Fruit fly (Drosophila melanogaster) whole organism, embryonic: ENCODE results near the gene Dh31.

Source experiments
- Awh ChIP-seq: fragments of 200-800 bp; sonication (Bioruptor generic); IDR thresholded peaks from 2 replicates; pipeline ENCODE4, ENCODE4 v1.3.6; 2022; ENCODE audit warnings: missing biosample characterization, missing genetic modification characterization
- Bdp1 ChIP-seq: fragments of 200-800 bp; sonication (Bioruptor generic); optimal IDR thresholded peaks from 3 replicates; lab custom pipeline; 2016; ENCODE audit warnings: missing biosample characterization, missing genetic modification characterization
- CG10543 ChIP-seq: fragments of 200-800 bp; sonication (Bioruptor generic); optimal IDR thresholded peaks from 3 replicates; lab custom pipeline; 2017; ENCODE audit warnings: missing biosample characterization, mild to moderate bottlenecking, missing genetic modification characterization, moderate library complexity
- CG13894 ChIP-seq: fragments of 200-800 bp; sonication (Bioruptor generic); optimal IDR thresholded peaks from 3 replicates; lab custom pipeline; 2018; ENCODE audit warnings: missing biosample characterization, mild to moderate bottlenecking, missing genetic modification characterization, moderate library complexity
- CG14710 ChIP-seq: fragments of 200-800 bp; sonication (Bioruptor generic); optimal IDR thresholded peaks from 3 replicates; lab custom pipeline; 2019; ENCODE audit warnings: missing biosample characterization, mild to moderate bottlenecking, missing genetic modification characterization, moderate library complexity
- CG16779 ChIP-seq: fragments of 200-800 bp; sonication (Bioruptor generic); IDR thresholded peaks from 2 replicates; pipeline ENCODE4 v1.3.6; 2022; ENCODE audit warnings: missing biosample characterization, missing genetic modification characterization
- CG16863 ChIP-seq: fragments of 200-800 bp; sonication (Bioruptor generic); optimal IDR thresholded peaks from 3 replicates; lab custom pipeline; 2016; ENCODE audit warnings: missing biosample characterization, missing genetic modification characterization
- CG17361 ChIP-seq: fragments of 200-800 bp; sonication (Bioruptor generic); IDR thresholded peaks from 3 replicates; pipeline ENCODE4 v1.3.6; 2022; ENCODE audit warnings: missing biosample characterization, missing genetic modification characterization
- CG18262 ChIP-seq: fragments of 200-800 bp; optimal IDR thresholded peaks from 3 replicates; lab custom pipeline; 2019; ENCODE audit warnings: missing biosample characterization, mild to moderate bottlenecking, missing genetic modification characterization, moderate library complexity
- CG42726 ChIP-seq: fragments of 200-800 bp; sonication (Bioruptor generic); IDR thresholded peaks from 2 replicates; pipeline ENCODE4 v1.3.6; 2022; ENCODE audit warnings: missing biosample characterization, missing genetic modification characterization; ENCODE audit not compliant: partially characterized antibody
- CG6791 ChIP-seq: fragments of 200-800 bp; sonication (Bioruptor generic); IDR thresholded peaks from 3 replicates; pipeline ENCODE4 v1.3.6; 2022; ENCODE audit warnings: missing biosample characterization, missing genetic modification characterization; ENCODE audit not compliant: partially characterized antibody
- CG7786 ChIP-seq: fragments of 200-800 bp; sonication (Bioruptor generic); optimal IDR thresholded peaks from 2 replicates; lab custom pipeline; 2016; ENCODE audit warnings: missing biosample characterization, missing genetic modification characterization
- CG8281 ChIP-seq: fragments of 200-800 bp; sonication (Bioruptor generic); optimal IDR thresholded peaks from 2 replicates; lab custom pipeline; 2018; ENCODE audit warnings: missing biosample characterization, mild to moderate bottlenecking, missing genetic modification characterization, moderate library complexity
- Dll ChIP-seq: fragments of 200-800 bp; sonication (Bioruptor generic); IDR thresholded peaks from 4 replicates; pipeline ENCODE4 v1.3.6; 2022; ENCODE audit warnings: missing biosample characterization, missing genetic modification characterization; ENCODE audit not compliant: partially characterized antibody
- ERR ChIP-seq: fragments of 200-800 bp; sonication (Bioruptor generic); optimal IDR thresholded peaks from 2 replicates; lab custom pipeline; 2016; ENCODE audit warnings: missing biosample characterization, missing genetic modification characterization
- Fer2 ChIP-seq: fragments of 200-800 bp; sonication (Bioruptor generic); optimal IDR thresholded peaks from 2 replicates; lab custom pipeline; 2018; ENCODE audit warnings: missing biosample characterization, mild to moderate bottlenecking, missing genetic modification characterization, moderate library complexity
- Gsc ChIP-seq: fragments of 200-800 bp; sonication (Bioruptor generic); IDR thresholded peaks from 2 replicates; pipeline ENCODE4 v1.3.6; 2022; ENCODE audit warnings: missing biosample characterization, missing genetic modification characterization
- Hr78 ChIP-seq, 2 experiments: fragments of 200-800 bp in 1 of 2; fragments of >200 bp in 1 of 2; sonication (Bioruptor generic) in 1 of 2; optimal IDR thresholded peaks; 2 replicates each; lab custom pipeline; 2017 to 2019; ENCODE audit warnings: missing biosample characterization in 2 of 2, missing genetic modification characterization in 2 of 2, mild to moderate bottlenecking in 1 of 2, moderate library complexity in 1 of 2
- MTF-1 ChIP-seq: fragments of 200-800 bp; sonication (Bioruptor generic); optimal IDR thresholded peaks from 2 replicates; lab custom pipeline; 2018; ENCODE audit warnings: missing biosample characterization, mild to moderate bottlenecking, missing genetic modification characterization, borderline replicate concordance
- Max ChIP-seq: fragments of 200-800 bp; sonication (Bioruptor generic); optimal IDR thresholded peaks from 2 replicates; lab custom pipeline; 2016; ENCODE audit warnings: missing biosample characterization, mild to moderate bottlenecking, missing genetic modification characterization
- Opbp ChIP-seq: fragments of 200-800 bp; sonication (Bioruptor generic); IDR thresholded peaks from 3 replicates; pipeline ENCODE4 v1.3.6; 2022; ENCODE audit warnings: missing biosample characterization, missing genetic modification characterization; ENCODE audit not compliant: partially characterized antibody
- Sox102F ChIP-seq: fragments of 200-800 bp; sonication (Bioruptor generic); optimal IDR thresholded peaks from 2 replicates; lab custom pipeline; 2018; ENCODE audit warnings: missing biosample characterization, mild to moderate bottlenecking, missing genetic modification characterization, moderate library complexity
- Stat92E ChIP-seq, 3 experiments: fragments of >200 bp in 2 of 3; fragments of 200-800 bp in 1 of 3; sonication (Bioruptor generic) in 1 of 3; optimal IDR thresholded peaks; 2 replicates each; lab custom pipeline; 2017 to 2019; ENCODE audit warnings: missing biosample characterization in 3 of 3, missing genetic modification characterization in 3 of 3, mild to moderate bottlenecking in 1 of 3, moderate library complexity in 1 of 3
- Vsx1 ChIP-seq: fragments of 200-800 bp; sonication (Bioruptor generic); optimal IDR thresholded peaks from 2 replicates; lab custom pipeline; 2017; ENCODE audit warnings: missing biosample characterization, mild to moderate bottlenecking, missing genetic modification characterization, missing genetic modification reagents
- Xbp1 ChIP-seq: fragments of 200-800 bp; sonication (Bioruptor generic); optimal IDR thresholded peaks from 3 replicates; lab custom pipeline; 2016; ENCODE audit warnings: missing biosample characterization, mild to moderate bottlenecking, missing genetic modification characterization
- Xrp1 ChIP-seq: fragments of 200-800 bp; sonication (Bioruptor generic); IDR thresholded peaks from 2 replicates; pipeline ENCODE4 v1.3.6; 2022; ENCODE audit warnings: missing biosample characterization, missing genetic modification characterization
- amos ChIP-seq: fragments of 200-800 bp; sonication (Bioruptor generic); IDR thresholded peaks from 2 replicates; pipeline ENCODE4 v1.3.6; 2022; ENCODE audit warnings: missing biosample characterization, missing genetic modification characterization; ENCODE audit not compliant: partially characterized antibody
- aop ChIP-seq: fragments of 200-800 bp; sonication (Bioruptor generic); IDR thresholded peaks from 2 replicates; pipeline ENCODE4 v1.3.6; 2022; ENCODE audit warnings: missing biosample characterization, missing genetic modification characterization
- bbx ChIP-seq: fragments of 200-800 bp; sonication (Bioruptor generic); IDR thresholded peaks from 2 replicates; pipeline ENCODE4 v1.3.6; 2022; ENCODE audit warnings: missing biosample characterization, missing genetic modification characterization; ENCODE audit not compliant: partially characterized antibody
- cas ChIP-seq: fragments of 200-800 bp; sonication (Bioruptor generic); IDR thresholded peaks from 2 replicates; pipeline ENCODE4 v1.3.6; 2022; ENCODE audit warnings: missing biosample characterization, missing genetic modification characterization
- crc ChIP-seq: fragments of 200-800 bp; sonication (Bioruptor generic); optimal IDR thresholded peaks from 2 replicates; lab custom pipeline; 2016; ENCODE audit warnings: missing biosample characterization, missing genetic modification characterization
- exex ChIP-seq: fragments of 200-800 bp; sonication (Bioruptor generic); optimal IDR thresholded peaks from 4 replicates; lab custom pipeline; 2018; ENCODE audit warnings: missing biosample characterization, mild to moderate bottlenecking, missing genetic modification characterization, moderate library complexity
- gcm ChIP-seq: fragments of 200-800 bp; sonication (Bioruptor generic); optimal IDR thresholded peaks from 2 replicates; lab custom pipeline; 2019; ENCODE audit warnings: missing biosample characterization, mild to moderate bottlenecking, missing genetic modification characterization, moderate library complexity
- gsb ChIP-seq: fragments of 200-800 bp; sonication (Bioruptor generic); IDR thresholded peaks from 2 replicates; pipeline ENCODE4 v1.3.6; 2022; ENCODE audit warnings: missing biosample characterization, missing genetic modification characterization
- inv ChIP-seq: fragments of 200-800 bp; sonication (Bioruptor generic); IDR thresholded peaks from 2 replicates; pipeline ENCODE4 v1.3.6; 2022; ENCODE audit warnings: missing biosample characterization, missing genetic modification characterization; ENCODE audit not compliant: partially characterized antibody
- knrl ChIP-seq: fragments of 200-800 bp; sonication (Bioruptor generic); IDR thresholded peaks from 3 replicates; pipeline ENCODE4 v1.3.6; 2022; ENCODE audit warnings: missing biosample characterization, missing genetic modification characterization; ENCODE audit not compliant: partially characterized antibody
- mld ChIP-seq: fragments of 200-800 bp; sonication (Bioruptor generic); IDR thresholded peaks from 3 replicates; pipeline ENCODE4 v1.3.6; 2022; ENCODE audit warnings: missing biosample characterization, missing genetic modification characterization; ENCODE audit not compliant: partially characterized antibody
- nerfin-2 ChIP-seq: fragments of 200-800 bp; sonication (Bioruptor generic); IDR thresholded peaks from 2 replicates; pipeline ENCODE4 v1.3.6; 2022; ENCODE audit warnings: missing biosample characterization, missing genetic modification characterization; ENCODE audit not compliant: partially characterized antibody
- oc ChIP-seq: fragments of 200-800 bp; sonication (Bioruptor generic); optimal IDR thresholded peaks from 2 replicates; lab custom pipeline; 2018; ENCODE audit warnings: missing biosample characterization, mild to moderate bottlenecking, missing genetic modification characterization, moderate library complexity
- odd ChIP-seq: fragments of 200-800 bp; sonication (Bioruptor generic); optimal IDR thresholded peaks from 2 replicates; lab custom pipeline; 2017; ENCODE audit warnings: missing biosample characterization, mild to moderate bottlenecking, missing genetic modification characterization
- sna ChIP-seq: fragments of 200-800 bp; sonication (Bioruptor generic); IDR thresholded peaks from 2 replicates; pipeline ENCODE4 v1.3.6; 2022; ENCODE audit warnings: missing biosample characterization, missing genetic modification characterization; ENCODE audit not compliant: partially characterized antibody
- tgo ChIP-seq: fragments of 200-800 bp; sonication (Bioruptor generic); IDR thresholded peaks from 3 replicates; pipeline ENCODE4 v1.3.6; 2022; ENCODE audit warnings: missing biosample characterization, missing genetic modification characterization

Dh31 gene

dm6 chr2L:8481623-8482424, 24.8 kb downstream of the Dh31 start, which contains the start of gene CG43796 (continued):
- TF ChIP-seq crc (no peak), Gsc (GFP tag; lab: Robert Waterston, UW) (no peak), mld (GFP tag; lab: Robert Waterston, UW) (peak; percentile 76; the same call in 2 of the 3 replicates), Sox102F (GFP tag; lab: Kevin White, UChicago) (no peak), Bdp1 (GFP tag; lab: Kevin White, UChicago) (peak; percentile 97), Stat92E (GFP tag; optimal IDR thresholded peaks at IDR 0.05; lab: Kevin White, UChicago) (peak in 1 of 3 experiments; percentile 31), Xrp1 (GFP tag; lab: Robert Waterston, UW) (0 out of 2 replicates have a peak, but pooled peaks have one; percentile 14), CG13894 (tag; lab: Kevin White, UChicago) (no peak), nerfin-2 (GFP tag; lab: Robert Waterston, UW) (peak; percentile 51; the same call in 1 of the 2 replicates), gcm (GFP tag; lab: Kevin White, UChicago) (no peak), CG10543 (GFP tag; lab: Kevin White, UChicago) (no peak), bbx (GFP tag; lab: Robert Waterston, UW) (peak; percentile 77), inv (peak; percentile 43; the same call in 1 of the 2 replicates), Xbp1 (GFP tag; lab: Kevin White, UChicago) (no peak), cas (GFP tag; lab: Robert Waterston, UW) (no peak), sna (0 out of 2 replicates have a peak, but pooled peaks have one; percentile 18), Fer2 (tag; lab: Kevin White, UChicago) (no peak), CG16779 (GFP tag; lab: Robert Waterston, UW) (no peak), knrl (peak; percentile 51; the same call in 1 of the 3 replicates), CG7786 (GFP tag; lab: Kevin White, UChicago) (no peak), Opbp (peak; percentile 73; the same call in 2 of the 3 replicates), CG42726 (GFP tag; lab: Robert Waterston, UW) (peak; percentile 41), Dll (peak; percentile 62; the same call in 2 of the 4 replicates), amos (GFP tag; lab: Robert Waterston, UW) (peak; percentile 69), CG6791 (GFP tag; lab: Robert Waterston, UW) (peak; percentile 87), exex (tag; lab: Kevin White, UChicago) (peak; percentile 22), CG8281 (tag; lab: Kevin White, UChicago) (no peak)

- peak; percentile 42; the same call in 1 of the 2 replicates for TF ChIP-seq Awh (GFP tag; lab: Robert Waterston, UW)
- TF ChIP-seq Hr78 (GFP tag; optimal IDR thresholded peaks at IDR 0.05; lab: Kevin White, UChicago), result peak in 1 of 2 experiments; percentile 36
- TF ChIP-seq CG18262, result no peak
- TF ChIP-seq Max (GFP tag; lab: Kevin White, UChicago), result no peak
- no peak for TF ChIP-seq MTF-1
- TF ChIP-seq CG16863, result no peak
- peak; percentile 74 for TF ChIP-seq Vsx1
- peak; percentile 72 for TF ChIP-seq oc
- TF ChIP-seq odd (GFP tag; lab: Kevin White, UChicago), result no peak
- TF ChIP-seq CG14710, result no peak
- no peak for TF ChIP-seq gsb (GFP tag; lab: Robert Waterston, UW)
- TF ChIP-seq ERR (GFP tag; lab: Kevin White, UChicago), result no peak
- TF ChIP-seq CG17361 (GFP tag; lab: Robert Waterston, UW), result no peak
- no peak for TF ChIP-seq aop (GFP tag; lab: Robert Waterston, UW)
- TF ChIP-seq tgo, result no peak
Measured at dm6 chr2L:8480825-8481224, 25.8 kb downstream of the Dh31 start.
